Worm (Caenorhabditis elegans): Measurements from ENCODE around the gene F16B4.6.

DNA sequence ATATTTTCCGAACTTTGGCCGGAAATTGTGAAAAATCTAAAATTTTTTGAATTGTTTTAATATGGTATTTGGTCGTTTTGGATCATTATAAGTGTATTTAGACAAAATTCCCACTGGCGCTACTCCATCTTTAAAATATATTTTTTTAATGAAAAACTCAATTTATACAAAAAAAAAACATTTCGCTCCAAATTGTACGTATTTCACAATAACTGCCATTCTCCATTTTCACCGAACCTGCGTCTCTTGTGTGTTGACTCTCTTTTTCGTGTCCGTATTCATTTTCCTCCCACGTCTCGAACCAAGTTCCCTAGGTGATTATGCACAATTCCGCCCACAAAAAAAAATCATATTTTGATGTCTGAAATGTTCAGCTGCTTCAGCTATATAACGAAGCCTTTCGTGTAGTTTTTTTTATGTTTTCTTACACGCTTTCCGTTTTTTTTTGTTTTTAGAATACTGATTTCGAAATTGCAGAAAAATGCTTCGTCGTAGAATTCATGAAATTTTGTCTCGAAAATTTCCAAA, 13.6 kb downstream of the F16B4.6 start, which contains the start of gene F16B4.2:
- TF ChIP-seq ceh-34 (tag; optimal IDR thresholded peaks at IDR 0.05) (no peak), pag-3 (tag; optimal IDR thresholded peaks at IDR 0.05; ENCODE audit: borderline replicate concordance) (no peak), pqm-1 (tag; optimal IDR thresholded peaks at IDR 0.05) (no peak), tbx-7 (tag; optimal IDR thresholded peaks at IDR 0.05) (no peak), zip-5 (tag; optimal IDR thresholded peaks at IDR 0.05) (no peak), pha-4 (tag; optimal IDR thresholded peaks at IDR 0.05) (no peak), npax-4 (tag; optimal IDR thresholded peaks at IDR 0.05) (no peak), hlh-30 (tag; optimal IDR thresholded peaks at IDR 0.05; ENCODE audit: insufficient read depth) (no peak), ceh-9 (tag; optimal IDR thresholded peaks at IDR 0.05) (no peak), dmd-4 (tag; optimal IDR thresholded peaks at IDR 0.05; ENCODE audit: borderline replicate concordance) (no peak)

Measured in whole organism, late embryonic.